Fruit fly (Drosophila melanogaster) whole organism, wandering third instar larva: ENCODE data around the gene Ptp69D.

Experiments used
- CG9705 ChIP-seq: fragments of 200-800 bp; sonication (Bioruptor generic); optimal IDR thresholded peaks from 2 replicates; lab custom pipeline; 2018; ENCODE audit warnings: missing biosample characterization, mild to moderate bottlenecking, missing genetic modification characterization
- CrebA ChIP-seq: fragments of 200-800 bp; sonication (Bioruptor generic); optimal IDR thresholded peaks from 2 replicates; lab custom pipeline; 2016; ENCODE audit warnings: missing biosample characterization, mild to moderate bottlenecking, missing genetic modification characterization, borderline replicate concordance
- Dfd ChIP-seq: fragments of >200 bp; optimal IDR thresholded peaks from 2 replicates; lab custom pipeline; 2017; ENCODE audit warnings: missing biosample characterization, missing genetic modification characterization
- Dif ChIP-seq: fragments of 200-275, 200-300 bp; sonication (Bioruptor generic); optimal IDR thresholded peaks from 2 replicates; lab custom pipeline; 2018; ENCODE audit warnings: missing biosample characterization, missing genetic modification characterization; ENCODE audit not compliant: partially characterized antibody
- GATAd ChIP-seq: sonication (Bioruptor generic); optimal IDR thresholded peaks from 2 replicates; lab custom pipeline; 2016; ENCODE audit warnings: missing biosample characterization, missing genetic modification characterization
- HLH106 ChIP-seq: fragments of 200-800 bp; optimal IDR thresholded peaks from 3 replicates; lab custom pipeline; 2019; ENCODE audit warnings: missing biosample characterization, mild to moderate bottlenecking, missing genetic modification characterization, moderate library complexity
- Hnf4 ChIP-seq: fragments of 200-800 bp; sonication (Bioruptor generic); optimal IDR thresholded peaks from 2 replicates; lab custom pipeline; 2016; ENCODE audit warnings: missing biosample characterization, mild to moderate bottlenecking, missing genetic modification characterization
- Hr83 ChIP-seq: fragments of 200-300 bp; sonication (Bioruptor generic); optimal IDR thresholded peaks from 2 replicates; lab custom pipeline; 2016; ENCODE audit warnings: missing biosample characterization, mild to moderate bottlenecking, missing genetic modification characterization, moderate library complexity; ENCODE audit not compliant: poor library complexity, severe bottlenecking
- Jra ChIP-seq: sonication (Bioruptor generic); optimal IDR thresholded peaks from 2 replicates; lab custom pipeline; 2016; ENCODE audit warnings: missing biosample characterization, missing genetic modification characterization
- Mio ChIP-seq: sonication (Bioruptor generic); optimal IDR thresholded peaks from 2 replicates; lab custom pipeline; 2016; ENCODE audit warnings: missing biosample characterization, missing genetic modification characterization
- Myc ChIP-seq: fragments of >200 bp; optimal IDR thresholded peaks from 2 replicates; lab custom pipeline; 2017
- Rel ChIP-seq, 2 experiments: fragments of 200-800 bp; sonication (Bioruptor generic) in 1 of 2; optimal IDR thresholded peaks; 2 replicates in 1 of 2; 3 replicates in 1 of 2; lab custom pipeline; 2016 to 2019; ENCODE audit warnings: mild to moderate bottlenecking in 2 of 2, missing biosample characterization in 2 of 2, missing genetic modification characterization in 2 of 2, moderate library complexity in 1 of 2
- Sp1 ChIP-seq: fragments of 200-800 bp; sonication (Bioruptor generic); optimal IDR thresholded peaks from 3 replicates; lab custom pipeline; 2019; ENCODE audit warnings: missing biosample characterization, mild to moderate bottlenecking, missing genetic modification characterization, moderate library complexity
- Vsx2 ChIP-seq: fragments of 200-300, 225-300 bp; sonication (Bioruptor generic); optimal IDR thresholded peaks from 2 replicates; lab custom pipeline; 2018; ENCODE audit warnings: missing biosample characterization, missing genetic modification characterization; ENCODE audit not compliant: partially characterized antibody
- brk ChIP-seq: fragments of 200-800 bp; sonication (Bioruptor generic); optimal IDR thresholded peaks from 2 replicates; lab custom pipeline; 2016; ENCODE audit warnings: missing biosample characterization, mild to moderate bottlenecking, missing genetic modification characterization
- dl ChIP-seq, 2 experiments: fragments of 175-275, 200-275 bp in 1 of 2; fragments of 200-275 bp in 1 of 2; sonication (Bioruptor generic); optimal IDR thresholded peaks; lab custom pipeline; 2018; ENCODE audit warnings: mild to moderate bottlenecking in 2 of 2, missing biosample characterization in 2 of 2, missing genetic modification characterization in 2 of 2, moderate library complexity in 2 of 2; ENCODE audit not compliant: partially characterized antibody in 2 of 2, insufficient read depth in 1 of 2
- dmrt93B ChIP-seq: fragments of 200-800 bp; sonication (Bioruptor generic); optimal IDR thresholded peaks from 2 replicates; lab custom pipeline; 2018; ENCODE audit warnings: missing biosample characterization, mild to moderate bottlenecking, missing genetic modification characterization
- dsf ChIP-seq: sonication (Bioruptor generic); optimal IDR thresholded peaks from 2 replicates; lab custom pipeline; 2016; ENCODE audit warnings: missing biosample characterization, missing genetic modification characterization, borderline replicate concordance
- h ChIP-seq: fragments of 200-800 bp; sonication (Bioruptor generic); optimal IDR thresholded peaks from 3 replicates; lab custom pipeline; 2016; ENCODE audit warnings: missing biosample characterization, mild to moderate bottlenecking, missing genetic modification characterization
- jim ChIP-seq: fragments of 175-275, 200-325 bp; sonication (Bioruptor generic); optimal IDR thresholded peaks from 2 replicates; lab custom pipeline; 2016; ENCODE audit warnings: missing biosample characterization, mild to moderate bottlenecking, missing genetic modification characterization
- lola ChIP-seq: fragments of >200 bp; optimal IDR thresholded peaks from 2 replicates; lab custom pipeline; 2017; ENCODE audit warnings: missing biosample characterization, missing genetic modification characterization
- rgr ChIP-seq: fragments of 200-800 bp; sonication (Bioruptor generic); optimal IDR thresholded peaks from 3 replicates; lab custom pipeline; 2016; ENCODE audit warnings: missing biosample characterization, mild to moderate bottlenecking, missing genetic modification characterization
- sage ChIP-seq: fragments of 200-800 bp; sonication (Bioruptor generic); optimal IDR thresholded peaks from 2 replicates; lab custom pipeline; 2016; ENCODE audit warnings: missing biosample characterization, mild to moderate bottlenecking, missing genetic modification characterization
- sv ChIP-seq: fragments of 200-800 bp; sonication (Bioruptor generic); optimal IDR thresholded peaks from 3 replicates; lab custom pipeline; 2016; ENCODE audit warnings: missing biosample characterization, missing genetic modification characterization
- usp ChIP-seq: fragments of >200 bp; optimal IDR thresholded peaks from 2 replicates; lab custom pipeline; 2017; ENCODE audit warnings: missing biosample characterization, missing genetic modification characterization
- woc ChIP-seq: sonication (Bioruptor generic); optimal IDR thresholded peaks from 2 replicates; lab custom pipeline; 2016; ENCODE audit warnings: missing biosample characterization, mild to moderate bottlenecking, missing genetic modification characterization

Gene Ptp69D

dm6 chr3L:12734550-12735012 lies at the start of gene Ptp69D, which contains the start of gene SmD1:
Ptp69D (plus strand) TSS chr3L:12734945.
SmD1 (minus strand) TSS chr3L:12734611.
- no peak for TF ChIP-seq HLH106
- no peak for TF ChIP-seq Jra (GFP tag; lab: Kevin White, UChicago)
- no peak for TF ChIP-seq h (GFP tag; lab: Kevin White, UChicago)
- TF ChIP-seq sage (GFP tag; lab: Kevin White, UChicago): no peak
- peak; percentile 55 for TF ChIP-seq woc (GFP tag; lab: Kevin White, UChicago)
- no peak for TF ChIP-seq Vsx2 (GFP tag; lab: Kevin White, UChicago)
- TF ChIP-seq brk (GFP tag; lab: Kevin White, UChicago): peak; percentile 8

- TF ChIP-seq dsf (GFP tag; lab: Kevin White, UChicago) (no peak), CrebA (GFP tag; lab: Kevin White, UChicago) (no peak), HLH106 (no peak), dmrt93B (GFP tag; lab: Kevin White, UChicago) (no peak), lola (GFP tag; lab: Kevin White, UChicago) (no peak), CG9705 (no peak), h (GFP tag; lab: Kevin White, UChicago) (no peak), Dif (GFP tag; lab: Kevin White, UChicago) (no peak)
These were observed 48.6 kb upstream of the Ptp69D start for dm6 chr3L:12686125-12686524.

- TF ChIP-seq lola (GFP tag; lab: Kevin White, UChicago): no peak
- TF ChIP-seq Sp1 (GFP tag; lab: Kevin White, UChicago): no peak
- TF ChIP-seq Hr83 (GFP tag; lab: Kevin White, UChicago): no peak
- TF ChIP-seq CrebA (GFP tag; lab: Kevin White, UChicago): no peak
- TF ChIP-seq dl (GFP tag; optimal IDR thresholded peaks at IDR 0.05; lab: Kevin White, UChicago; ENCODE audit: insufficient read depth in 1 of 2, partially characterized antibody in 2 of 2): no peak
- TF ChIP-seq Myc (lab: Kevin White, UChicago): no peak
- TF ChIP-seq Rel (GFP tag; optimal IDR thresholded peaks at IDR 0.05; lab: Kevin White, UChicago): no peak
- TF ChIP-seq Rel (tag; optimal IDR thresholded peaks at IDR 0.05; lab: Kevin White, UChicago): no peak
- TF ChIP-seq usp (GFP tag; lab: Kevin White, UChicago): no peak
- no peak for TF ChIP-seq Mio (GFP tag; lab: Kevin White, UChicago)
- TF ChIP-seq Dif (GFP tag; lab: Kevin White, UChicago): no peak
- no peak for TF ChIP-seq sv (GFP tag; lab: Kevin White, UChicago)
- TF ChIP-seq h (GFP tag; lab: Kevin White, UChicago): no peak
- no peak for TF ChIP-seq dmrt93B (GFP tag; lab: Kevin White, UChicago)
- TF ChIP-seq rgr: no peak
- TF ChIP-seq GATAd: no peak
These were observed 46.0 kb upstream of the Ptp69D start for dm6 chr3L:12688723-12689122.

dm6 chr3L:12690337-12691171 lies 44.2 kb upstream of the Ptp69D start:
- peak; percentile 6 for TF ChIP-seq Dif (GFP tag; lab: Kevin White, UChicago)
- TF ChIP-seq brk (GFP tag; lab: Kevin White, UChicago): no peak
- TF ChIP-seq CrebA (GFP tag; lab: Kevin White, UChicago): no peak
- TF ChIP-seq Dfd (GFP tag; lab: Kevin White, UChicago): peak; percentile 60

- TF ChIP-seq jim (GFP tag; lab: Kevin White, UChicago) (no peak), Dfd (GFP tag; lab: Kevin White, UChicago) (peak; percentile 81), Hnf4 (GFP tag; lab: Kevin White, UChicago) (no peak), dl (GFP tag; optimal IDR thresholded peaks at IDR 0.05; lab: Kevin White, UChicago; ENCODE audit: insufficient read depth in 1 of 2, partially characterized antibody in 2 of 2) (no peak), GATAd (no peak)
These were observed 42.2 kb upstream of the Ptp69D start for dm6 chr3L:12692561-12692880.
